Worm (Caenorhabditis elegans) whole organism, early embryonic: ENCODE data around the gene dot-1.5.

Experiments
- F13C5.2 ChIP-seq: sonication (generic microtip); optimal IDR thresholded peaks from 2 replicates; lab custom pipeline; 2017; ENCODE audit warnings: mild to moderate bottlenecking, missing genetic modification characterization, inconsistent platforms, missing compliant biosample characterization
- aly-1 ChIP-seq: sonication (generic microtip); optimal IDR thresholded peaks from 2 replicates; lab custom pipeline; 2016; ENCODE audit warnings: missing genetic modification characterization, missing compliant biosample characterization
- ets-7 ChIP-seq: sonication (generic microtip); optimal IDR thresholded peaks from 2 replicates; lab custom pipeline; 2016; ENCODE audit warnings: missing genotype, missing genetic modification characterization, missing compliant biosample characterization
- flt-1 ChIP-seq: fragments of 200-800 bp; sonication (Bioruptor generic); IDR thresholded peaks from 2 replicates; pipeline ENCODE4 v1.3.6; 2022; ENCODE audit warnings: missing genetic modification characterization, missing compliant biosample characterization
- hmg-4 ChIP-seq: fragments of 200-800 bp; sonication (Bioruptor generic); optimal IDR thresholded peaks from 2 replicates; lab custom pipeline; 2018; ENCODE audit warnings: mild to moderate bottlenecking, missing genetic modification characterization, missing compliant biosample characterization
- tbx-11 ChIP-seq: fragments of 200-800 bp; sonication (Bioruptor generic); IDR thresholded peaks from 2 replicates; pipeline ENCODE4 v1.3.6; 2022; ENCODE audit warnings: missing genetic modification characterization, missing compliant biosample characterization

- TF ChIP-seq flt-1 (GFP tag; lab: Robert Waterston, UW), result no peak
- no peak for TF ChIP-seq hmg-4 (GFP tag; lab: Kevin White, UChicago)
- no peak for TF ChIP-seq ets-7 (tag; lab: Kevin White, UChicago)
- TF ChIP-seq aly-1 (tag; lab: Kevin White, UChicago), result no peak
- TF ChIP-seq tbx-11 (GFP tag; lab: Robert Waterston, UW), result no peak
- no peak for TF ChIP-seq F13C5.2
These were observed 5.0 kb downstream of the dot-1.5 start, which contains the start of gene ZC53.22 for ce11 chrX:1922294-1922693.
